Worm (Caenorhabditis elegans): ENCODE results near the gene irld-50.
A peak's percentile ranks its signal among the peaks of the same experiment; 100 is the strongest.

Gene irld-50

ce11 chrII:2987122-2987556, 43.3 kb upstream of the irld-50 start (continued):
- TF ChIP-seq ekl-4 (GFP tag; IDR thresholded peaks at IDR 0.05) = no peak
- no peak for TF ChIP-seq let-607 (tag; optimal IDR thresholded peaks at IDR 0.05)
- TF ChIP-seq C17E4.6 (GFP tag; IDR thresholded peaks at IDR 0.05) = no peak
- no peak for TF ChIP-seq madf-8 (GFP tag; conservative IDR thresholded peaks at IDR 0.05)
- TF ChIP-seq attf-6 (GFP tag; IDR thresholded peaks at IDR 0.05) = no peak
- TF ChIP-seq mcd-1 (GFP tag; IDR thresholded peaks at IDR 0.05) = peak; percentile 30; the same call in 1 of the 2 replicates
- no peak for TF ChIP-seq egl-18 (GFP tag; IDR thresholded peaks at IDR 0.05)
- TF ChIP-seq nfya-2 (GFP tag; IDR thresholded peaks at IDR 0.05) = no peak
- TF ChIP-seq xnd-1 (tag; optimal IDR thresholded peaks at IDR 0.05) = no peak
- TF ChIP-seq ztf-28 (GFP tag; IDR thresholded peaks at IDR 0.05) = 0 out of 2 replicates have a peak, but pooled peaks have one; percentile 30
- no peak for TF ChIP-seq snpc-4 (GFP tag; optimal IDR thresholded peaks at IDR 0.05)
- TF ChIP-seq snpc-4 (tag; optimal IDR thresholded peaks at IDR 0.05) = peak; percentile 7 to 82 (median 44)
- TF ChIP-seq chd-7 (tag; optimal IDR thresholded peaks at IDR 0.05) = peak; percentile 59
- TF ChIP-seq Y56A3A.18 (GFP tag; IDR thresholded peaks at IDR 0.05) = no peak; the same call in 1 of the 2 replicates
- TF ChIP-seq egrh-3 (GFP tag; IDR thresholded peaks at IDR 0.05) = peak; percentile 39; the same call in 1 of the 2 replicates
- no peak for TF ChIP-seq hmg-20 (GFP tag; IDR thresholded peaks at IDR 0.05)
- TF ChIP-seq K12H6.12 (tag; optimal IDR thresholded peaks at IDR 0.05) = peak; percentile 36
- TF ChIP-seq nhr-179 (tag; optimal IDR thresholded peaks at IDR 0.05) = no peak
- no peak for TF ChIP-seq him-1 (tag; optimal IDR thresholded peaks at IDR 0.05)
- no peak for TF ChIP-seq nhr-90 (tag; optimal IDR thresholded peaks at IDR 0.05)
- no peak for TF ChIP-seq nfyb-1 (GFP tag; IDR thresholded peaks at IDR 0.05)
- no peak for TF ChIP-seq hlh-12 (tag; optimal IDR thresholded peaks at IDR 0.05)
- TF ChIP-seq tbp1 (GFP tag; optimal IDR thresholded peaks at IDR 0.05) = no peak
- TF ChIP-seq sea-2 (GFP tag; IDR thresholded peaks at IDR 0.05) = peak; percentile 21; the same call in 1 of the 2 replicates
- TF ChIP-seq madf-10 (tag; optimal IDR thresholded peaks at IDR 0.05) = no peak
- no peak for TF ChIP-seq attf-5 (GFP tag; optimal IDR thresholded peaks at IDR 0.05)
- no peak for TF ChIP-seq madf-6 (GFP tag; IDR thresholded peaks at IDR 0.05)
- no peak for TF ChIP-seq fkh-3 (tag; optimal IDR thresholded peaks at IDR 0.05)
- no peak for TF ChIP-seq ceh-79 (tag; optimal IDR thresholded peaks at IDR 0.05)
- no peak for TF ChIP-seq nfya-1 (tag; optimal IDR thresholded peaks at IDR 0.05; ENCODE audit: borderline replicate concordance, insufficient read depth)
- TF ChIP-seq ceh-40 (GFP tag; IDR thresholded peaks at IDR 0.05) = no peak
- no peak for TF ChIP-seq Y95B8A.8 (GFP tag; IDR thresholded peaks at IDR 0.05)
- no peak for TF ChIP-seq ztf-3 (GFP tag; optimal IDR thresholded peaks at IDR 0.05)
- no peak for TF ChIP-seq unc-62 (GFP tag; optimal IDR thresholded peaks at IDR 0.05)
- TF ChIP-seq bed-2 (GFP tag; IDR thresholded peaks at IDR 0.05) = peak; percentile 43; the same call in 1 of the 2 replicates
- TF ChIP-seq let-526 (GFP tag; IDR thresholded peaks at IDR 0.05) = no peak
- TF ChIP-seq gei-17 (GFP tag; optimal IDR thresholded peaks at IDR 0.05) = no peak
- TF ChIP-seq sdz-38 (tag; optimal IDR thresholded peaks at IDR 0.05) = no peak
- TF ChIP-seq ceh-100 (GFP tag; IDR thresholded peaks at IDR 0.05) = no peak
- no peak for TF ChIP-seq ccch-3 (GFP tag; optimal IDR thresholded peaks at IDR 0.05)
- 0 out of 2 replicates have a peak, but pooled peaks have one; percentile 40 for TF ChIP-seq cebp-2 (GFP tag; IDR thresholded peaks at IDR 0.05)
- TF ChIP-seq unc-130 (GFP tag; optimal IDR thresholded peaks at IDR 0.05) = no peak
- TF ChIP-seq T26A5.8 (tag; optimal IDR thresholded peaks at IDR 0.05) = no peak
- TF ChIP-seq nhr-80 (tag; optimal IDR thresholded peaks at IDR 0.05) = no peak
- no peak for TF ChIP-seq efl-1 (GFP tag; optimal IDR thresholded peaks at IDR 0.05)
- TF ChIP-seq zim-3 (tag; optimal IDR thresholded peaks at IDR 0.05) = no peak
- no peak for TF ChIP-seq hsf-1 (GFP tag; IDR thresholded peaks at IDR 0.05)
- TF ChIP-seq dox-1 (GFP tag; IDR thresholded peaks at IDR 0.05) = 0 out of 2 replicates have a peak, but pooled peaks have one; percentile 41
- no peak for TF ChIP-seq dpl-1 (GFP tag; optimal IDR thresholded peaks at IDR 0.05)
- TF ChIP-seq hmg-1.2 (GFP tag; IDR thresholded peaks at IDR 0.05) = no peak

Data from whole organism, young adult.